Worm (Caenorhabditis elegans): ENCODE results near the gene F17C11.4.
A peak's percentile ranks its signal among the peaks of the same experiment; 100 is the strongest.

The F17C11.4 gene

ce11 chrV:10960544-10960943, 8.9 kb downstream of the F17C11.4 start, which contains the start of gene vps-36:
vps-36 (minus strand) TSS chrV:10960669.
- TF ChIP-seq elt-2 (tag; optimal IDR thresholded peaks at IDR 0.05) (peak; percentile 14), hlh-8 (tag; optimal IDR thresholded peaks at IDR 0.05) (no peak)

ce11 chrV:10961448-10961870, 9.8 kb downstream of the F17C11.4 start:
- TF ChIP-seq fkh-10 (GFP tag; optimal IDR thresholded peaks at IDR 0.05) = no peak
- TF ChIP-seq ets-4 (tag; optimal IDR thresholded peaks at IDR 0.05) = no peak
- TF ChIP-seq tbx-2 (tag; optimal IDR thresholded peaks at IDR 0.05) = peak; percentile 48
- peak; percentile 22 for TF ChIP-seq C08G9.2 (tag; optimal IDR thresholded peaks at IDR 0.05)
- TF ChIP-seq ceh-31 (tag; optimal IDR thresholded peaks at IDR 0.05) = peak; percentile 62
- peak; percentile 68 for TF ChIP-seq unc-55 (GFP tag; optimal IDR thresholded peaks at IDR 0.05)
- TF ChIP-seq hlh-15 (tag; optimal IDR thresholded peaks at IDR 0.05) = no peak
- no peak for TF ChIP-seq hlh-13 (GFP tag; optimal IDR thresholded peaks at IDR 0.05)
- TF ChIP-seq ceh-48 (tag; optimal IDR thresholded peaks at IDR 0.05) = no peak
- peak; percentile 1 for TF ChIP-seq nfya-1 (tag; optimal IDR thresholded peaks at IDR 0.05)
- TF ChIP-seq ceh-34 (tag; optimal IDR thresholded peaks at IDR 0.05) = peak; percentile 44
- TF ChIP-seq unc-42 (tag; optimal IDR thresholded peaks at IDR 0.05) = peak; percentile 94
- peak; percentile 25 for TF ChIP-seq ref-2 (tag; optimal IDR thresholded peaks at IDR 0.05)
- TF ChIP-seq mec-3 (tag; optimal IDR thresholded peaks at IDR 0.05; ENCODE audit: borderline replicate concordance) = peak; percentile 49
- TF ChIP-seq hlh-8 (tag; optimal IDR thresholded peaks at IDR 0.05) = no peak
- TF ChIP-seq F13H6.1 (tag; optimal IDR thresholded peaks at IDR 0.05) = no peak
- peak; percentile 75 for TF ChIP-seq ceh-14 (tag; optimal IDR thresholded peaks at IDR 0.05)
- peak; percentile 27 for TF ChIP-seq fax-1 (tag; optimal IDR thresholded peaks at IDR 0.05)
- TF ChIP-seq ceh-18 (tag; optimal IDR thresholded peaks at IDR 0.05) = peak; percentile 93
- TF ChIP-seq pha-4 (tag; optimal IDR thresholded peaks at IDR 0.05) = no peak
- peak; percentile 48 for TF ChIP-seq rnt-1 (tag; optimal IDR thresholded peaks at IDR 0.05)

- TF ChIP-seq pax-1 (tag; optimal IDR thresholded peaks at IDR 0.05) (no peak), unc-42 (tag; optimal IDR thresholded peaks at IDR 0.05) (peak; percentile 52), K02D7.2 (tag; optimal IDR thresholded peaks at IDR 0.05) (no peak), dmd-4 (tag; optimal IDR thresholded peaks at IDR 0.05; ENCODE audit: borderline replicate concordance) (no peak), rnt-1 (tag; optimal IDR thresholded peaks at IDR 0.05) (peak; percentile 90), sox-2 (GFP tag; IDR thresholded peaks at IDR 0.05) (no peak), che-1 (tag; optimal IDR thresholded peaks at IDR 0.05) (no peak), zip-5 (tag; optimal IDR thresholded peaks at IDR 0.05) (no peak), unc-3 (GFP tag; conservative IDR thresholded peaks at IDR 0.05) (no peak), unc-3 (tag; optimal IDR thresholded peaks at IDR 0.05) (no peak), ztf-16 (tag; optimal IDR thresholded peaks at IDR 0.05) (no peak), gmeb-2 (tag; optimal IDR thresholded peaks at IDR 0.05) (no peak), syd-9 (tag; optimal IDR thresholded peaks at IDR 0.05) (peak; percentile 25), sdc-2 (tag; optimal IDR thresholded peaks at IDR 0.05) (no peak), lim-6 (tag; optimal IDR thresholded peaks at IDR 0.05) (no peak), ceh-18 (tag; optimal IDR thresholded peaks at IDR 0.05) (peak; percentile 62), pat-9 (tag; optimal IDR thresholded peaks at IDR 0.05) (peak; percentile 41), ceh-34 (tag; optimal IDR thresholded peaks at IDR 0.05) (peak; percentile 69), ceh-31 (tag; optimal IDR thresholded peaks at IDR 0.05) (peak; percentile 64), pha-2 (tag; optimal IDR thresholded peaks at IDR 0.05) (no peak), ceh-14 (tag; optimal IDR thresholded peaks at IDR 0.05) (peak; percentile 30), madf-2 (tag; optimal IDR thresholded peaks at IDR 0.05) (no peak), F13H6.1 (tag; optimal IDR thresholded peaks at IDR 0.05) (no peak), nhr-11 (tag; optimal IDR thresholded peaks at IDR 0.05) (no peak), hlh-8 (tag; optimal IDR thresholded peaks at IDR 0.05) (peak; percentile 28), eyg-1 (tag; optimal IDR thresholded peaks at IDR 0.05) (no peak), lin-11 (tag; optimal IDR thresholded peaks at IDR 0.05) (no peak), ceh-45 (GFP tag; IDR thresholded peaks at IDR 0.05) (no peak), pros-1 (tag; optimal IDR thresholded peaks at IDR 0.05) (peak; percentile 5), pha-4 (tag; optimal IDR thresholded peaks at IDR 0.05) (no peak), ceh-22 (tag; optimal IDR thresholded peaks at IDR 0.05) (no peak), ceh-48 (tag; optimal IDR thresholded peaks at IDR 0.05) (no peak), fax-1 (tag; optimal IDR thresholded peaks at IDR 0.05) (no peak), ceh-30 (tag; optimal IDR thresholded peaks at IDR 0.05) (no peak), fkh-10 (GFP tag; optimal IDR thresholded peaks at IDR 0.05) (no peak), hlh-13 (GFP tag; optimal IDR thresholded peaks at IDR 0.05) (no peak), nhr-232 (tag; optimal IDR thresholded peaks at IDR 0.05) (no peak), mec-3 (tag; optimal IDR thresholded peaks at IDR 0.05; ENCODE audit: borderline replicate concordance) (no peak), dve-1 (tag; optimal IDR thresholded peaks at IDR 0.05) (peak; percentile 85), ama-1 (optimal IDR thresholded peaks at IDR 0.05) (no peak)
Measured at ce11 chrV:10965501-10965900, 13.8 kb downstream of the F17C11.4 start, which contains the start of the genes ctf-4 and eef-1G. ctf-4 (minus strand) TSS chrV:10965539. eef-1G (plus strand) TSS chrV:10965719.
